Worm (Caenorhabditis elegans) whole organism, L3 larva: ENCODE measurements around the gene kqt-1.

Experiments used
- ZK546.5 ChIP-seq: sonication (generic microtip); optimal IDR thresholded peaks from 2 replicates; lab custom pipeline; 2017; ENCODE audit warnings: missing biosample characterization, missing genetic modification characterization
- ceh-16 ChIP-seq: sonication (generic microtip); optimal IDR thresholded peaks from 2 replicates; lab custom pipeline; 2017; ENCODE audit warnings: missing biosample characterization, missing genetic modification characterization
- ceh-82 ChIP-seq: fragments of 150-350 bp; optimal IDR thresholded peaks from 2 replicates; lab custom pipeline; 2014; ENCODE audit warnings: missing biosample characterization, missing genetic modification characterization
- fkh-10 ChIP-seq: sonication (generic microtip); optimal IDR thresholded peaks from 2 replicates; lab custom pipeline; 2017; ENCODE audit warnings: missing biosample characterization, missing genetic modification reagents, missing genetic modification characterization
- lin-39 ChIP-seq: fragments of 150-350 bp; optimal IDR thresholded peaks from 2 replicates; lab custom pipeline; 2018; ENCODE audit warnings: missing biosample characterization, missing genetic modification reagents, missing genetic modification characterization
- nhr-237 ChIP-seq: fragments of 150-350 bp; optimal IDR thresholded peaks from 2 replicates; lab custom pipeline; 2014; ENCODE audit warnings: missing biosample characterization, missing genetic modification characterization
- nhr-28 ChIP-seq: fragments of 150-350 bp; optimal IDR thresholded peaks from 2 replicates; lab custom pipeline; 2014; ENCODE audit warnings: missing biosample characterization, missing genetic modification characterization
- nhr-76 ChIP-seq: fragments of 150-350 bp; sonication (generic microtip); optimal IDR thresholded peaks from 5 replicates; lab custom pipeline; 2014; ENCODE audit warnings: missing biosample characterization, missing genetic modification characterization
- nhr-77 ChIP-seq: fragments of 150-350 bp; optimal IDR thresholded peaks from 2 replicates; lab custom pipeline; 2014; ENCODE audit warnings: missing biosample characterization, missing genetic modification characterization
- pqm-1 ChIP-seq: fragments of 150-350 bp; optimal IDR thresholded peaks from 2 replicates; lab custom pipeline; 2017; ENCODE audit warnings: missing biosample characterization, missing genetic modification characterization, inconsistent platforms
- tbx-2 ChIP-seq: sonication (generic microtip); optimal IDR thresholded peaks from 2 replicates; lab custom pipeline; 2016; ENCODE audit warnings: mild to moderate bottlenecking, missing genetic modification characterization, missing compliant biosample characterization

ce11 chrX:6617622-6618021 is 1.2 kb upstream of the kqt-1 start:
- TF ChIP-seq tbx-2 (tag; lab: Kevin White, UChicago) (no peak), nhr-28 (tag; lab: Kevin White, UChicago) (no peak), pqm-1 (no peak), ceh-16 (tag; lab: Kevin White, UChicago) (no peak), fkh-10 (no peak), lin-39 (tag; lab: Kevin White, UChicago) (no peak), ceh-82 (no peak), nhr-237 (tag; lab: Kevin White, UChicago) (no peak), nhr-77 (no peak), ZK546.5 (no peak), nhr-76 (no peak)
